Worm (Caenorhabditis elegans) whole organism, L3 larva: ENCODE data around the gene srx-136.

ENCODE experiments used
- ceh-82 ChIP-seq: fragments of 150-350 bp; optimal IDR thresholded peaks from 2 replicates; lab custom pipeline; 2014; ENCODE audit warnings: missing biosample characterization, missing genetic modification characterization
- elt-1 ChIP-seq: fragments of 150-350 bp; optimal IDR thresholded peaks from 2 replicates; lab custom pipeline; 2014; ENCODE audit warnings: missing biosample characterization, missing genetic modification characterization
- elt-2 ChIP-seq: sonication (generic microtip); optimal IDR thresholded peaks from 2 replicates; lab custom pipeline; 2016; ENCODE audit warnings: missing genetic modification reagents, mild to moderate bottlenecking, missing genetic modification characterization, missing compliant biosample characterization
- lin-15B ChIP-seq: fragments of 150-350 bp; optimal IDR thresholded peaks from 2 replicates; lab custom pipeline; 2014; ENCODE audit warnings: missing biosample characterization, missing genetic modification characterization
- mdl-1 ChIP-seq: fragments of 150-350 bp; optimal IDR thresholded peaks from 2 replicates; lab custom pipeline; 2014; ENCODE audit warnings: missing biosample characterization, missing genetic modification characterization
- nhr-11 ChIP-seq: fragments of 150-350 bp; optimal IDR thresholded peaks from 2 replicates; lab custom pipeline; 2014; ENCODE audit warnings: missing biosample characterization, missing genetic modification characterization
- nhr-237 ChIP-seq: fragments of 150-350 bp; optimal IDR thresholded peaks from 2 replicates; lab custom pipeline; 2014; ENCODE audit warnings: missing biosample characterization, missing genetic modification characterization
- nhr-25 ChIP-seq: sonication (generic microtip); optimal IDR thresholded peaks from 2 replicates; lab custom pipeline; 2017; ENCODE audit warnings: missing biosample characterization, missing genetic modification characterization
- nhr-28 ChIP-seq: fragments of 150-350 bp; optimal IDR thresholded peaks from 2 replicates; lab custom pipeline; 2014; ENCODE audit warnings: missing biosample characterization, missing genetic modification characterization
- pha-4 ChIP-seq: fragments of 150-350 bp; optimal IDR thresholded peaks from 2 replicates; lab custom pipeline; 2014; ENCODE audit warnings: missing biosample characterization, missing genetic modification reagents, missing genetic modification characterization
- skn-1 ChIP-seq: fragments of 150-350 bp; optimal IDR thresholded peaks from 2 replicates; lab custom pipeline; 2014; ENCODE audit warnings: missing biosample characterization, missing genetic modification characterization
- unc-39 ChIP-seq: sonication (generic microtip); optimal IDR thresholded peaks from 4 replicates; lab custom pipeline; 2017; ENCODE audit warnings: missing biosample characterization, missing genetic modification characterization
- ztf-11 ChIP-seq: fragments of 150-350 bp; optimal IDR thresholded peaks from 2 replicates; lab custom pipeline; 2014; ENCODE audit warnings: missing biosample characterization, missing genetic modification characterization

DNA sequence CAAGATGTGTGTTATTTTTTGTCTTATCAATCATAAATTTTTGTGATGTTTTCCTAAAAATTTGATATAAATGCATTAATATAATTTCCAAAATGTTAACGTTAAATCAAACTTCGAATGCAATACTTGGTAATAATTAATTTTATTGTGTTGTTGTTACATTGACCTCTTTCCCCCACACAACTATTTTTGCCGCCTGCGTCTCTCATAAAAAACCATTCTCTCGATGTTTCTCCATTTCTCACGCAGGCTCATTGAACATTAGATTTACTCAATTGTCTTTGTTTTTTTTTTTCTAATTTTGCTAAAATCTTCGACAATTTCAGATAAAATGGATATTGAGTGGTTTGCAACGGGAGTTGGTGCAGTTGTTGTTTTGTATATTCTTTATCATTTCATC is 48.9 kb downstream of the srx-136 start, which contains the start of gene stdh-1:
- TF ChIP-seq elt-1 (no peak), skn-1 (tag; lab: Kevin White, UChicago) (no peak), nhr-25 (tag; lab: Kevin White, UChicago) (no peak), elt-2 (tag; lab: Kevin White, UChicago) (peak; percentile 48), lin-15B (tag; lab: Kevin White, UChicago) (no peak), ceh-82 (tag; lab: Kevin White, UChicago) (no peak), unc-39 (no peak), ztf-11 (tag; lab: Kevin White, UChicago) (no peak), mdl-1 (no peak), pha-4 (tag; lab: Kevin White, UChicago) (peak; percentile 22), nhr-237 (tag; lab: Kevin White, UChicago) (no peak), nhr-11 (no peak), nhr-28 (tag; lab: Kevin White, UChicago) (no peak)
